Worm (Caenorhabditis elegans) whole organism, L4/young adult: ENCODE measurements around the gene F58E6.5.

ENCODE experiments used
- W03F9.2 ChIP-seq: fragments of 150-350 bp; optimal IDR thresholded peaks from 2 replicates; lab custom pipeline; 2014; ENCODE audit warnings: missing biosample characterization, missing genetic modification characterization
- him-1 ChIP-seq: sonication (generic microtip); optimal IDR thresholded peaks from 2 replicates; lab custom pipeline; 2016; ENCODE audit warnings: missing genotype, missing genetic modification reagents, missing genetic modification characterization, missing compliant biosample characterization

DNA sequence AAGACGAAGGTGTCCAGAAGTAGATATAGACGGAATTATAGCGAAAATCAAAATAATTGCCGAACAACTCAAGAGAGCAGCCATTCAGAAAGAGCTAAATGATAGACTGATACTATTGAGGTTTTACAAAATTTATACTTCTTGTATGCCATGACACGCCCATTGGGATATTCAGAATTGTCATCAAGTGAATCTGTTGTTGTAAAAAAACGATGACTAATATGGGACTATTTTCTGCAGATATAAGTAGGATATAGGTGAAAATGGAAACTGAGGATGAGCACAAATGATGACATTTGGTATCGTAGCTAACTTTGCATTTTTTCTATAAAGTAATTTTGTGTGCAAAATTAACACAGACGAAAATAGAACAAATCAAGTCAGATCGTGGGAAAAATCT is 1.4 kb upstream of the F58E6.5 start, which contains the start of gene F58E6.8:
- TF ChIP-seq him-1, result no peak
- TF ChIP-seq W03F9.2 (tag; lab: Kevin White, UChicago), result no peak
